Worm (Caenorhabditis elegans) whole organism, mixed stage, embryonic: ENCODE measurements around the gene cank-26.

Experiments
- M03D4.4 ChIP-seq: sonication (generic microtip); optimal IDR thresholded peaks from 2 replicates; lab custom pipeline; 2017; ENCODE audit warnings: mild to moderate bottlenecking, missing genetic modification characterization, missing compliant biosample characterization
- bed-3 ChIP-seq: fragments of 200-800 bp; sonication (Bioruptor generic); optimal IDR thresholded peaks from 3 replicates; lab custom pipeline; 2018; ENCODE audit warnings: mild to moderate bottlenecking, missing genetic modification characterization, moderate library complexity, missing compliant biosample characterization
- blmp-1 ChIP-seq: fragments of 150-350 bp; optimal IDR thresholded peaks from 2 replicates; lab custom pipeline; 2014; ENCODE audit warnings: missing biosample characterization, missing genetic modification characterization
- ceh-39 ChIP-seq: fragments of 150-350 bp; optimal IDR thresholded peaks from 2 replicates; lab custom pipeline; 2014; ENCODE audit warnings: missing biosample characterization, missing genetic modification characterization
- ceh-43 ChIP-seq: fragments of 200-800 bp; sonication (Bioruptor generic); optimal IDR thresholded peaks from 2 replicates; lab custom pipeline; 2018; ENCODE audit warnings: mild to moderate bottlenecking, missing genetic modification characterization, moderate library complexity, missing compliant biosample characterization
- ceh-83 ChIP-seq: fragments of 200-800 bp; sonication (Bioruptor generic); optimal IDR thresholded peaks from 2 replicates; lab custom pipeline; 2018; ENCODE audit warnings: mild to moderate bottlenecking, missing genetic modification characterization, missing compliant biosample characterization
- ces-1 ChIP-seq: fragments of 150-350 bp; optimal IDR thresholded peaks from 2 replicates; lab custom pipeline; 2014; ENCODE audit warnings: missing biosample characterization, missing genetic modification reagents, missing genetic modification characterization
- cnd-1 ChIP-seq: fragments of 200-800 bp; sonication (Bioruptor generic); optimal IDR thresholded peaks from 2 replicates; lab custom pipeline; 2018; ENCODE audit warnings: mild to moderate bottlenecking, missing genetic modification characterization, missing compliant biosample characterization
- drap-1 ChIP-seq: fragments of 200-800 bp; sonication (Bioruptor generic); optimal IDR thresholded peaks from 3 replicates; lab custom pipeline; 2018; ENCODE audit warnings: mild to moderate bottlenecking, missing genetic modification characterization, missing compliant biosample characterization
- elt-1 ChIP-seq: sonication (generic microtip); optimal IDR thresholded peaks from 2 replicates; lab custom pipeline; 2017; ENCODE audit warnings: missing genetic modification characterization, mild to moderate bottlenecking, missing compliant biosample characterization, antibody characterized with exemption, moderate library complexity, borderline replicate concordance; ENCODE audit not compliant: insufficient read depth
- elt-3 ChIP-seq: fragments of 150-350 bp; optimal IDR thresholded peaks from 2 replicates; lab custom pipeline; 2014; ENCODE audit warnings: missing biosample characterization, missing genetic modification characterization
- flh-1 ChIP-seq: fragments of 200-800 bp; sonication (Bioruptor generic); optimal IDR thresholded peaks from 2 replicates; lab custom pipeline; 2018; ENCODE audit warnings: mild to moderate bottlenecking, missing genetic modification characterization, moderate library complexity, missing compliant biosample characterization
- ham-2 ChIP-seq: fragments of 200-800 bp; sonication (Bioruptor generic); optimal IDR thresholded peaks from 2 replicates; lab custom pipeline; 2018; ENCODE audit warnings: mild to moderate bottlenecking, missing genetic modification characterization, missing compliant biosample characterization
- hlh-1 ChIP-seq: fragments of 150-350 bp; optimal IDR thresholded peaks from 2 replicates; lab custom pipeline; 2014; ENCODE audit warnings: missing biosample characterization, missing genetic modification reagents, missing genetic modification characterization
- lin-13 ChIP-seq: fragments of 150-350 bp; optimal IDR thresholded peaks from 2 replicates; lab custom pipeline; 2014; ENCODE audit warnings: missing biosample characterization, missing genetic modification characterization
- lin-32 ChIP-seq: fragments of 200-800 bp; sonication (Bioruptor generic); optimal IDR thresholded peaks from 2 replicates; lab custom pipeline; 2018; ENCODE audit warnings: mild to moderate bottlenecking, missing genetic modification characterization, missing compliant biosample characterization
- lsy-2 ChIP-seq: fragments of 150-350 bp; optimal IDR thresholded peaks from 2 replicates; lab custom pipeline; 2014; ENCODE audit warnings: missing biosample characterization, missing genetic modification characterization
- mab-5 ChIP-seq: fragments of 150-350 bp; optimal IDR thresholded peaks from 2 replicates; lab custom pipeline; 2014; ENCODE audit warnings: missing biosample characterization, missing genetic modification characterization
- mep-1 ChIP-seq: fragments of 150-350 bp; optimal IDR thresholded peaks from 2 replicates; lab custom pipeline; 2017; ENCODE audit warnings: missing biosample characterization, missing genetic modification reagents, missing genetic modification characterization, inconsistent platforms
- mls-2 ChIP-seq: sonication (generic microtip); optimal IDR thresholded peaks from 2 replicates; lab custom pipeline; 2016; ENCODE audit warnings: mild to moderate bottlenecking, missing genetic modification characterization, moderate library complexity, missing compliant biosample characterization
- nhr-12 ChIP-seq: fragments of 150-350 bp; optimal IDR thresholded peaks from 2 replicates; lab custom pipeline; 2014; ENCODE audit warnings: missing biosample characterization, missing genetic modification characterization
- nhr-2 ChIP-seq: fragments of 150-350 bp; optimal IDR thresholded peaks from 2 replicates; lab custom pipeline; 2014; ENCODE audit warnings: missing biosample characterization, missing genetic modification characterization
- nhr-237 ChIP-seq: fragments of 150-350 bp; optimal IDR thresholded peaks from 2 replicates; lab custom pipeline; 2014; ENCODE audit warnings: missing biosample characterization, missing genetic modification characterization
- nhr-28 ChIP-seq: fragments of 150-350 bp; optimal IDR thresholded peaks from 2 replicates; lab custom pipeline; 2014; ENCODE audit warnings: missing biosample characterization, missing genetic modification characterization
- nhr-76 ChIP-seq: sonication (generic microtip); optimal IDR thresholded peaks from 2 replicates; lab custom pipeline; 2017; ENCODE audit warnings: missing biosample characterization, missing genetic modification characterization
- pha-4 ChIP-seq: fragments of 150-350 bp; optimal IDR thresholded peaks from 2 replicates; lab custom pipeline; 2018; ENCODE audit warnings: missing biosample characterization, missing genetic modification reagents, missing genetic modification characterization
- sem-2 ChIP-seq: fragments of 200-800 bp; sonication (Bioruptor generic); optimal IDR thresholded peaks from 2 replicates; lab custom pipeline; 2018; ENCODE audit warnings: mild to moderate bottlenecking, missing genetic modification characterization, missing compliant biosample characterization
- snpc-4 ChIP-seq: fragments of 150-350 bp; optimal IDR thresholded peaks from 2 replicates; lab custom pipeline; 2014; ENCODE audit warnings: missing biosample characterization, missing genetic modification characterization
- sptf-1 ChIP-seq: sonication (generic microtip); optimal IDR thresholded peaks from 2 replicates; lab custom pipeline; 2017; ENCODE audit warnings: mild to moderate bottlenecking, missing genetic modification characterization, moderate library complexity, missing compliant biosample characterization
- tbx-8 ChIP-seq: fragments of 200-800 bp; sonication (Bioruptor generic); optimal IDR thresholded peaks from 2 replicates; lab custom pipeline; 2018; ENCODE audit warnings: mild to moderate bottlenecking, missing genetic modification characterization, moderate library complexity, missing compliant biosample characterization
- unc-120 ChIP-seq: sonication (generic microtip); optimal IDR thresholded peaks from 2 replicates; lab custom pipeline; 2017; ENCODE audit warnings: missing genetic modification characterization, missing compliant biosample characterization; ENCODE audit not compliant: poor library complexity, severe bottlenecking
- unc-39 ChIP-seq: fragments of 150-350 bp; optimal IDR thresholded peaks from 2 replicates; lab custom pipeline; 2014; ENCODE audit warnings: missing biosample characterization, missing genetic modification characterization
- unc-62 ChIP-seq: fragments of 150-350 bp; optimal IDR thresholded peaks from 2 replicates; lab custom pipeline; 2014; ENCODE audit warnings: missing biosample characterization, missing genetic modification reagents, missing genetic modification characterization
- zip-8 ChIP-seq: fragments of 150-350 bp; optimal IDR thresholded peaks from 2 replicates; lab custom pipeline; 2014; ENCODE audit warnings: missing biosample characterization, missing genetic modification characterization
- ztf-11 ChIP-seq: fragments of 150-350 bp; optimal IDR thresholded peaks from 2 replicates; lab custom pipeline; 2014; ENCODE audit warnings: missing biosample characterization, missing genetic modification characterization

cank-26 gene

DNA sequence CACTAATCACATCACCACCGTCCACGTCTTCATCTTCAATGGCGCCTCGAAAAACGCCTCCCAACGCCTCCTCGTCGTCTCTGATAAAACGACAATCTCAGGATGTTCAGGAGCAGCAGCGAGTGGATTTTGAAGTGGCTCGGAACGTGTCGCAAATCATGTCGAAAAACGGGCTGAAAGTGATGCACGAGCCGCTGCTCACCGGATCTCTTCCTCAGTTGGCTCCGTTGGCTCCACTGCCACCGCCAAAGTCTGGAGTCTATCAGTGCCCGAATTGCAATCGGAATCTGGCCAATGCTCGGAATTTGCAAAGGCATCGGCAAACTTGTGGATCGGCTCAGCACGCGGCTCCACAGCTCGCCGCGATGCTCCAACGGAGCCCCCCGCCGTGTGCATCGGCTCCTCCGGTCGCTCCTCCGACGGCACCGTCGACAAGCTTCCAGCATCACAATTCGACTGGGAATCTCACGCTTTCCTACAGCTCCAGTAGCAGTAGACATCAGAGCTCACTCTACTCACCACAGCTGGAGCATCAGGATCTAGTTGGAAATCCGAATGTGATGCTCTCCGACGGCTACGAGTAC lies 10.5 kb downstream of the cank-26 start:
- TF ChIP-seq flh-1 (GFP tag; lab: Kevin White, UChicago) (no peak), elt-3 (tag; lab: Kevin White, UChicago) (no peak), drap-1 (no peak), elt-1 (tag; lab: Kevin White, UChicago) (no peak), mep-1 (tag; lab: Kevin White, UChicago) (no peak), unc-120 (tag; lab: Kevin White, UChicago) (no peak), unc-39 (tag; lab: Kevin White, UChicago) (no peak), ceh-39 (tag; lab: Kevin White, UChicago) (no peak), lin-13 (tag; lab: Kevin White, UChicago) (no peak)

DNA sequence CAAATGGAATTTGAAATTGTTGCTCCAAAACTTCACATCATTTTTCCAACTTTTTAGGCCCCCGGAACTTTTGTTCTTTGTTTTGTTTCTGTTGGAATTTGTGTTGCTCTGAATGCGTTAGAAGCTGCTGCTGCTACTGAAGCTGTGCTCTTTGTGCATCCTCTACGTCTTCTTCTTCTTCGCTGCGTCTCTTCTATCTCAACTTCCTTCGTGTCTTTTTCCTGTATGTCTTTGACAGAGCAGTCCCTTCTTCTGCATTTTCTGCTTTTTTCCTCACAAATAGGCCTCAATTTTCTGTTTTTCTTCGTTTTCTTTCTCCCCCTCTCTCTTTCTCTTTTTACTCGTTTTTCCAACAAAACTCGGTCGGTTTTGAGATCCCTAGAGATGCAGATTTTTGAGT lies 13.6 kb downstream of the cank-26 start:
- TF ChIP-seq ces-1 (GFP tag; lab: Kevin White, UChicago) (peak; percentile 41), elt-3 (tag; lab: Kevin White, UChicago) (no peak)
- TF ChIP-seq, all 35 proteins: peak for 1

- TF ChIP-seq ham-2 = no peak
- TF ChIP-seq unc-120 (tag; lab: Kevin White, UChicago) = no peak
- peak; percentile 78 for TF ChIP-seq ces-1 (GFP tag; lab: Kevin White, UChicago)
- no peak for TF ChIP-seq snpc-4 (tag; lab: Kevin White, UChicago)
- TF ChIP-seq, all 35 proteins: peak for 1
Measured at ce11 chrII:3960276-3960675, 14.6 kb downstream of the cank-26 start.

- TF ChIP-seq hlh-1 (tag; lab: Kevin White, UChicago) (peak; percentile 21), unc-120 (tag; lab: Kevin White, UChicago) (no peak), sptf-1 (tag; lab: Kevin White, UChicago) (peak; percentile 53), unc-62 (GFP tag; lab: Kevin White, UChicago) (peak; percentile 5), ztf-11 (peak; percentile 51), mep-1 (tag; lab: Kevin White, UChicago) (peak; percentile 12), unc-39 (tag; lab: Kevin White, UChicago) (no peak), zip-8 (tag; lab: Kevin White, UChicago) (peak; percentile 95), mls-2 (tag; lab: Kevin White, UChicago) (peak; percentile 53), drap-1 (peak; percentile 31), ceh-83 (GFP tag; lab: Kevin White, UChicago) (no peak), ces-1 (GFP tag; lab: Kevin White, UChicago) (peak; percentile 87), cnd-1 (peak; percentile 62), lin-13 (tag; lab: Kevin White, UChicago) (no peak), lin-32 (no peak), bed-3 (GFP tag; lab: Kevin White, UChicago) (no peak), flh-1 (GFP tag; lab: Kevin White, UChicago) (no peak), nhr-28 (tag; lab: Kevin White, UChicago) (no peak), ceh-39 (tag; lab: Kevin White, UChicago) (no peak), ham-2 (no peak), nhr-2 (tag; lab: Kevin White, UChicago) (no peak)
Measured at ce11 chrII:3959432-3960102, 15.3 kb downstream of the cank-26 start.

- TF ChIP-seq sptf-1 (tag; lab: Kevin White, UChicago) (peak; percentile 9), drap-1 (peak; percentile 18), M03D4.4 (no peak), flh-1 (GFP tag; lab: Kevin White, UChicago) (no peak), nhr-237 (peak; percentile 48), unc-62 (GFP tag; lab: Kevin White, UChicago) (peak; percentile 46), nhr-76 (tag; lab: Kevin White, UChicago) (no peak), nhr-2 (tag; lab: Kevin White, UChicago) (no peak), mep-1 (tag; lab: Kevin White, UChicago) (peak; percentile 21), blmp-1 (tag; lab: Kevin White, UChicago) (no peak), zip-8 (tag; lab: Kevin White, UChicago) (peak; percentile 35), ztf-11 (no peak), pha-4 (tag; lab: Kevin White, UChicago) (peak; percentile 95), nhr-12 (tag; lab: Kevin White, UChicago) (no peak), lin-32 (no peak), hlh-1 (tag; lab: Kevin White, UChicago) (no peak), mab-5 (no peak), cnd-1 (peak; percentile 15), nhr-28 (tag; lab: Kevin White, UChicago) (no peak), tbx-8 (GFP tag; lab: Kevin White, UChicago) (no peak), snpc-4 (tag; lab: Kevin White, UChicago) (no peak), ceh-39 (tag; lab: Kevin White, UChicago) (no peak), lin-13 (tag; lab: Kevin White, UChicago) (no peak), bed-3 (GFP tag; lab: Kevin White, UChicago) (no peak), lsy-2 (no peak), ces-1 (GFP tag; lab: Kevin White, UChicago) (peak; percentile 84), mls-2 (tag; lab: Kevin White, UChicago) (peak; percentile 45), unc-39 (tag; lab: Kevin White, UChicago) (no peak), elt-3 (tag; lab: Kevin White, UChicago) (no peak), ceh-43 (GFP tag; lab: Kevin White, UChicago) (no peak), sem-2 (GFP tag; lab: Kevin White, UChicago) (no peak)
Measured at ce11 chrII:3958673-3959299, 16.1 kb downstream of the cank-26 start.
